Fruit fly (Drosophila melanogaster) whole organism, embryonic: ENCODE measurements around the gene CG32797.

Experiments used
- dati ChIP-seq: fragments of 200-800 bp; sonication (Bioruptor generic); IDR thresholded peaks from 2 replicates; pipeline ENCODE4 v1.3.6; 2022; ENCODE audit warnings: missing biosample characterization, missing genetic modification characterization
- eyg ChIP-seq: fragments of 200-800 bp; sonication (Bioruptor generic); optimal IDR thresholded peaks from 3 replicates; lab custom pipeline; 2016; ENCODE audit warnings: missing biosample characterization, missing genetic modification characterization
- ssp ChIP-seq: fragments of 200-800 bp; sonication (Bioruptor generic); IDR thresholded peaks from 2 replicates; pipeline ENCODE4 v1.3.6; 2022; ENCODE audit warnings: missing biosample characterization, missing genetic modification characterization

DNA sequence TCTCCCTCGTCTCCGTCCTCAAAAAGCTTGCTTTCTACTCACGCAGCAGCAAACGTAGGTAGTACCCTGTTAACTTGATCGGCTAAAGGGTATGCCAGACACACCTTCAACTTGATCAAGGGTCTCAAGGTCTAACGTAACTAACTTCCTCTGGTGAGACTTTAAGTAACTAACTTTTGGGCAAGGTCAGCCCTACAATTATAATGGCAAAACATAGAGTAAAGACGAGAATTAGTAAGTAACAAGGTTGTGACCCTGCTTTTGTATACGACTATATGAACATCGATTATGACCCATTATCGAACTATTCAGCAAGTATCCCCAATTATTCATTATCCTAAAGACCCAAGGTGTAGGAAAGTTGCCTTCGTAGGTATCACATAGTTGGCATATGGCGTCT, 38.5 kb upstream of the CG32797 start:
- TF ChIP-seq dati (no peak), ssp (GFP tag; lab: Robert Waterston, UW) (no peak), eyg (GFP tag; lab: Kevin White, UChicago) (no peak)
